Fruit fly (Drosophila melanogaster) Kc167 (cell line): Measurements from ENCODE around the gene CG32633.

Source experiments
- Myc ChIP-seq: fragments of >200 bp; optimal IDR thresholded peaks from 2 replicates; lab custom pipeline; 2017; ENCODE audit warnings: missing external identifiers
- Sin3A ChIP-seq: fragments of >200 bp; optimal IDR thresholded peaks from 2 replicates; lab custom pipeline; 2018; ENCODE audit warnings: missing external identifiers
- h ChIP-seq: fragments of >200 bp; optimal IDR thresholded peaks from 3 replicates; lab custom pipeline; 2018; ENCODE audit warnings: missing external identifiers
- insv ChIP-seq: fragments of >200 bp; optimal IDR thresholded peaks from 3 replicates; lab custom pipeline; 2018; ENCODE audit warnings: missing external identifiers
- psq ChIP-seq: fragments of >200 bp; optimal IDR thresholded peaks from 2 replicates; lab custom pipeline; 2017; ENCODE audit warnings: missing external identifiers
- ttk ChIP-seq: sonication (Bioruptor generic); optimal IDR thresholded peaks from 2 replicates; lab custom pipeline; 2017; ENCODE audit warnings: missing external identifiers

The CG32633 gene

dm6 chrX:13597753-13598152 lies 36.3 kb downstream of the CG32633 start:
- TF ChIP-seq Myc (no peak), psq (no peak), h (no peak), Sin3A (lab: Kevin White, UChicago) (no peak), ttk (lab: Kevin White, UChicago) (no peak), insv (lab: Kevin White, UChicago) (no peak)

dm6 chrX:13602071-13602858 lies 40.8 kb downstream of the CG32633 start, which contains the start of gene up:
Gene up (minus strand): TSS chrX:13602578.
- TF ChIP-seq h: no peak
- no peak for TF ChIP-seq Sin3A (lab: Kevin White, UChicago)
- TF ChIP-seq ttk (lab: Kevin White, UChicago): no peak
- TF ChIP-seq insv (lab: Kevin White, UChicago): no peak
- no peak for TF ChIP-seq Myc
- no peak for TF ChIP-seq psq

- TF ChIP-seq Sin3A (lab: Kevin White, UChicago) (no peak), h (no peak), Myc (no peak), insv (lab: Kevin White, UChicago) (no peak), psq (no peak), ttk (lab: Kevin White, UChicago) (no peak)
Observed at dm6 chrX:13604499-13604898, 43.0 kb downstream of the CG32633 start.

dm6 chrX:13605381-13605780 lies 43.9 kb downstream of the CG32633 start, which contains the start of gene CG11178:
Gene CG11178 (plus strand): TSS chrX:13605681.
- no peak for TF ChIP-seq insv (lab: Kevin White, UChicago)
- TF ChIP-seq h: no peak
- TF ChIP-seq Sin3A (lab: Kevin White, UChicago): no peak
- no peak for TF ChIP-seq ttk (lab: Kevin White, UChicago)
- no peak for TF ChIP-seq Myc
- no peak for TF ChIP-seq psq

dm6 chrX:13605942-13606491 lies 44.5 kb downstream of the CG32633 start:
- TF ChIP-seq psq: no peak
- no peak for TF ChIP-seq insv (lab: Kevin White, UChicago)
- TF ChIP-seq Myc: no peak
- no peak for TF ChIP-seq h
- no peak for TF ChIP-seq ttk (lab: Kevin White, UChicago)
- TF ChIP-seq Sin3A (lab: Kevin White, UChicago): no peak

dm6 chrX:13611884-13612283 lies 50.4 kb downstream of the CG32633 start, which contains the start of the genes Ndc80 and BthD:
Gene Ndc80 (minus strand): TSS chrX:13612062.
Gene BthD (plus strand): TSS chrX:13612131.
- TF ChIP-seq psq: no peak
- TF ChIP-seq h: no peak
- TF ChIP-seq Sin3A (lab: Kevin White, UChicago): no peak
- no peak for TF ChIP-seq insv (lab: Kevin White, UChicago)
- no peak for TF ChIP-seq Myc
- no peak for TF ChIP-seq ttk (lab: Kevin White, UChicago)
